Fruit fly (Drosophila melanogaster): ENCODE data around the gene ed.
A peak's percentile ranks its signal among the peaks of the same experiment; 100 is the strongest.

ed gene

DNA sequence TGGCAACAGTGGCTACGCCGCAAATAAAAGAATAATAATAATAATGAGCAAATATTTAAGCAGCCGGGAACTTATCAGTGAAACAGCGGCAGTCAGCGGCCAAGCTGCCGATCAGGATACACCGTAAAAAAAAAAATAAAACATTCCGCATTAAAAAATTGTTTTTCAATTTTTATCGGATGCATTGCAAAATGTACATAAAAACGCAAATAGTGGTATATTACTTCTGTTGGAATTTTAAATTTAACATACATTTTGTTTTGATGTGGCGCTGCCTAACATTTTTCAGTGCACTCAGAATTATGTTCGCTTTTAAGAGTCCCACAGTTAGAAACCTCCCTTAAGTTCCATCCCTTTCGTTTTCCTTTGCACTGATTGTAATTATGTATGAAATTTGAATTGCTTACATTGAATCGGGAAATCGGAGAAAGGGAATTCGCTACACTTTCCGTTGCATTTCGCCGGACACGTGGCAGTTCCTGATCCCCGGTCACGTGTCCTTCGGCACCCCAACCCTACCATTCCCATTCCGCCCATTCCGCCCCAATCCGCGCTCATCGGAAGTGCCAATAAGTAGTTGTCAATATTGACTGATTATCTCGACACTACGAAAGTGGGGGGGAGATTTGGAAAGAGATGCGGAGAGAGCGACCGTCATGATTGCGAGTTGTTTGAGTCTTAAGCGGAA, 88.0 kb downstream of the ed start (continued):
- peak; percentile 43; the same call in 1 of the 2 replicates for TF ChIP-seq CG43689 (GFP tag; IDR thresholded peaks at IDR 0.05)
- no peak for TF ChIP-seq luna (GFP tag; optimal IDR thresholded peaks at IDR 0.05)
- TF ChIP-seq CG12659 (GFP tag; optimal IDR thresholded peaks at IDR 0.05): peak; percentile 53
- peak; percentile 67 for TF ChIP-seq HLHmδ (GFP tag; optimal IDR thresholded peaks at IDR 0.05)
- TF ChIP-seq CG3163 (GFP tag; optimal IDR thresholded peaks at IDR 0.05): peak; percentile 48
- no peak for TF ChIP-seq CG2889 (GFP tag; IDR thresholded peaks at IDR 0.05)
- peak; percentile 23 for TF ChIP-seq Usf (GFP tag; optimal IDR thresholded peaks at IDR 0.05)
- TF ChIP-seq CG8944 (GFP tag; optimal IDR thresholded peaks at IDR 0.05): peak; percentile 79
- peak; percentile 90 for TF ChIP-seq CG14710 (tag; optimal IDR thresholded peaks at IDR 0.05)
- peak; percentile 85 for TF ChIP-seq CG33557 (GFP tag; optimal IDR thresholded peaks at IDR 0.05)
- TF ChIP-seq CG10366 (GFP tag; IDR thresholded peaks at IDR 0.05): peak; percentile 66
- TF ChIP-seq CG10321 (GFP tag; IDR thresholded peaks at IDR 0.05): 0 out of 2 replicates have a peak, but pooled peaks have one; percentile 33
- peak; percentile 73 for TF ChIP-seq gt (GFP tag; IDR thresholded peaks at IDR 0.05)
- TF ChIP-seq B-H1 (GFP tag; IDR thresholded peaks at IDR 0.05): peak; percentile 65
- TF ChIP-seq CG9797 (GFP tag; optimal IDR thresholded peaks at IDR 0.05): no peak
- peak; percentile 69 for TF ChIP-seq CG32532 (GFP tag; IDR thresholded peaks at IDR 0.05)
- TF ChIP-seq slou (GFP tag; optimal IDR thresholded peaks at IDR 0.05): peak; percentile 80
- peak; percentile 84 for TF ChIP-seq sim (GFP tag; IDR thresholded peaks at IDR 0.05)
- peak; percentile 80 for TF ChIP-seq Ets65A (GFP tag)
- peak; percentile 84 for TF ChIP-seq CG17359 (tag; optimal IDR thresholded peaks at IDR 0.05)
- TF ChIP-seq Neu2 (GFP tag; optimal IDR thresholded peaks at IDR 0.05; ENCODE audit: borderline replicate concordance): no peak
- TF ChIP-seq ato (GFP tag; IDR thresholded peaks at IDR 0.05; ENCODE audit: partially characterized antibody): no peak
- peak; percentile 21; the same call in 1 of the 2 replicates for TF ChIP-seq NFAT (GFP tag; IDR thresholded peaks at IDR 0.05)
- peak; percentile 34; the same call in 1 of the 2 replicates for TF ChIP-seq ro (GFP tag; IDR thresholded peaks at IDR 0.05)
- TF ChIP-seq cas (GFP tag; IDR thresholded peaks at IDR 0.05): no peak
- TF ChIP-seq CG34422 (GFP tag; IDR thresholded peaks at IDR 0.05): peak; percentile 87
- peak; percentile 53 for TF ChIP-seq CG12071 (GFP tag; optimal IDR thresholded peaks at IDR 0.05)
- no peak for TF ChIP-seq hbn (GFP tag; IDR thresholded peaks at IDR 0.05; ENCODE audit: partially characterized antibody)
- TF ChIP-seq wor (GFP tag; IDR thresholded peaks at IDR 0.05): peak; percentile 47
- peak; percentile 7 for TF ChIP-seq exex (tag; optimal IDR thresholded peaks at IDR 0.05)
- peak; percentile 39 for TF ChIP-seq pb (GFP tag; optimal IDR thresholded peaks at IDR 0.05)
- TF ChIP-seq row (GFP tag; IDR thresholded peaks at IDR 0.05): peak; percentile 88
- peak; percentile 88 for TF ChIP-seq ara (GFP tag; IDR thresholded peaks at IDR 0.05)
- peak; percentile 53 for TF ChIP-seq crc (GFP tag; optimal IDR thresholded peaks at IDR 0.05)
- TF ChIP-seq CG12219 (GFP tag; optimal IDR thresholded peaks at IDR 0.05): peak; percentile 75
- peak; percentile 71 for TF ChIP-seq mam (GFP tag; optimal IDR thresholded peaks at IDR 0.05)
- peak; percentile 26 for TF ChIP-seq sd (tag; optimal IDR thresholded peaks at IDR 0.05)
- peak; percentile 56 for TF ChIP-seq twi (tag; optimal IDR thresholded peaks at IDR 0.05)
- no peak for TF ChIP-seq CG18011 (GFP tag; optimal IDR thresholded peaks at IDR 0.05)
- peak; percentile 73 for TF ChIP-seq CG6254 (GFP tag; optimal IDR thresholded peaks at IDR 0.05)
- TF ChIP-seq CG6683 (GFP tag; optimal IDR thresholded peaks at IDR 0.05): peak; percentile 41
- peak; percentile 83 for TF ChIP-seq az2 (GFP tag; optimal IDR thresholded peaks at IDR 0.05)
- peak; percentile 19 for TF ChIP-seq oc (tag; optimal IDR thresholded peaks at IDR 0.05)
- TF ChIP-seq CG31224 (GFP tag; IDR thresholded peaks at IDR 0.05): peak; percentile 55
- peak; percentile 88 for TF ChIP-seq CG4424 (GFP tag; optimal IDR thresholded peaks at IDR 0.05)
- TF ChIP-seq lmd (GFP tag; IDR thresholded peaks at IDR 0.05): peak; percentile 78
- TF ChIP-seq CG8089 (GFP tag; optimal IDR thresholded peaks at IDR 0.05): peak; percentile 62
- peak; percentile 80 for TF ChIP-seq CG14014 (GFP tag; IDR thresholded peaks at IDR 0.05)
- TF ChIP-seq nmo (GFP tag; optimal IDR thresholded peaks at IDR 0.05): peak; percentile 86
